Fruit fly (Drosophila melanogaster): ENCODE results near the gene Sgs7.

Gene Sgs7

DNA sequence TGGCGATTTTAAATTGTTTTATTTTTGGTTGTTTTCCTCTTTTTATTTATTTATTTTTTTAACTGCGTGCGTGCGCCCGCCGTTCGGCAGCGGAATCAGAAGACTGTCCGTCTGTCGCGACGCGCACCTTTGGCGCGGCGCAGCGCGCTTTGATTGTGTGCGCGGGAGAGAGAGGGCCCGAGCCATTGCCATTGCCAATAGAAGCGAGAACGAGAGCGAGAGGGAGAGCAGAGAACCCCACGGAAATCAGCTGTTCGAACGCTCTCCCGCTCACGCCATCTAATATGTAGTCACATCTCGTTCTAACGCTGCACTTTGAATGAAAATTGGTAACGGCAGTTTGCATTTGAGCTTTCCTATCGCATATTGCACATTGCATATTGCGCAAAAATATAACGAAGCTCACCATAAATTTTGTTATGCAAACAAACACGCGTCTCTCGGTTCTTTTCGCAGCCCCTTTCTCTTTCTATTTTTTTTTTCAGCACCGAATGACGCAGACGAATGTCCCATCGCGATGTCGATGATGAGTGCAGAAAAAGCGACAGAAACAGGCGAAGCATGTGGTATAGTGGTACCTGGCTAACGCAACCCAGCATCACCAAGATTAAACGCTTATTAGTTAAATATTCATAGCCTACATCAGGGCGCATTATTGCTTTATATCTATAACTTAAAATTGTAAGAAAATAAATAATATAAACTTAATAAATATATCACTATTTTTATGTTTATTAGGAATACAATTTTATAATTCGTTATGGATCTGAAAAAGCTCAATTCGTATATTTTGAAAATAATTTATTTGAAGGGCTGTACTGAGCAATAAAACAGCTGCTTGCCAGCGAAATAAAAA is 25.0 kb downstream of the Sgs7 start (continued):
- TF ChIP-seq esn (GFP tag; optimal IDR thresholded peaks at IDR 0.05) (no peak), CG6792 (GFP tag; optimal IDR thresholded peaks at IDR 0.05) (no peak), Sox102F (GFP tag; optimal IDR thresholded peaks at IDR 0.05) (no peak), Sox15 (GFP tag; optimal IDR thresholded peaks at IDR 0.05) (no peak), Eip78C (GFP tag) (no peak), CG10631 (GFP tag; optimal IDR thresholded peaks at IDR 0.05) (no peak), CG3032 (tag; optimal IDR thresholded peaks at IDR 0.05) (no peak), CG8119 (GFP tag; IDR thresholded peaks at IDR 0.05) (peak; percentile 39; the same call in 2 of the 3 replicates), Gug (GFP tag; IDR thresholded peaks at IDR 0.05) (no peak), Ets21C (GFP tag; optimal IDR thresholded peaks at IDR 0.05) (no peak), CG6808 (GFP tag; optimal IDR thresholded peaks at IDR 0.05) (no peak), CG10669 (GFP tag; optimal IDR thresholded peaks at IDR 0.05) (no peak), CG8319 (GFP tag; optimal IDR thresholded peaks at IDR 0.05) (no peak), CG11294 (GFP tag; IDR thresholded peaks at IDR 0.05) (peak; percentile 57), fkh (GFP tag; optimal IDR thresholded peaks at IDR 0.05) (peak; percentile 18), dac (GFP tag; optimal IDR thresholded peaks at IDR 0.05) (no peak), CG6854 (GFP tag; optimal IDR thresholded peaks at IDR 0.05) (no peak)

DNA sequence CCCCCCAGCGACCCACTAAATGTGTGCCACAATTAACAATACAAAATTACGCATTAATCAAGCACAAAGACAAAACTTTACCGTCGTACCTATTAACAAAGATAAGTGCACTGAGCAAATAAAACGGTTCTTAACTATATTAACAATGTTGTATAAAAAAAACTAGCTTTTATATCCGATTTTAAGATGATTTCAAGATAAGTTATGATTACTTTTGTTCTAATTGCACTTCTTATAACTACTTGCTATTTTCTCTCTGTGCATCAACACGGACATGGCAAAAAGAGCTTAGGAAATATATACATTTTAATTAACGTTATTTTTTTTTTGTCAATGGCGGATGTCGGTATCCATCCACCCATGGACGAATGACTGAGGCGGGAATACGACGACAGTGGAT is 26.5 kb downstream of the Sgs7 start:
- peak; percentile 52 for TF ChIP-seq svp (GFP tag)
- TF ChIP-seq Hr4 (GFP tag; optimal IDR thresholded peaks at IDR 0.05), result peak; percentile 10
- peak; percentile 31 for TF ChIP-seq Sox102F (GFP tag; optimal IDR thresholded peaks at IDR 0.05)
- TF ChIP-seq Blimp-1 (GFP tag; optimal IDR thresholded peaks at IDR 0.05), result no peak
- peak; percentile 37 for TF ChIP-seq esn (GFP tag; optimal IDR thresholded peaks at IDR 0.05)
- no peak for TF ChIP-seq net (GFP tag; optimal IDR thresholded peaks at IDR 0.05)
- no peak for TF ChIP-seq Eip93F (GFP tag; optimal IDR thresholded peaks at IDR 0.05)
- TF ChIP-seq CG6792 (GFP tag; optimal IDR thresholded peaks at IDR 0.05), result peak; percentile 25
- TF ChIP-seq achi (GFP tag; optimal IDR thresholded peaks at IDR 0.05), result peak; percentile 3
- TF ChIP-seq Eip78C (GFP tag), result peak; percentile 70
- no peak for TF ChIP-seq CG6808 (GFP tag; optimal IDR thresholded peaks at IDR 0.05)
- TF ChIP-seq CG9139 (GFP tag; optimal IDR thresholded peaks at IDR 0.05), result no peak
- TF ChIP-seq CG3032 (tag; optimal IDR thresholded peaks at IDR 0.05), result no peak
- TF ChIP-seq Hr39 (GFP tag; optimal IDR thresholded peaks at IDR 0.05), result peak; percentile 34
- no peak for TF ChIP-seq CG6854 (GFP tag; optimal IDR thresholded peaks at IDR 0.05)
- TF ChIP-seq CG32006 (GFP tag; optimal IDR thresholded peaks at IDR 0.05), result peak; percentile 22
- no peak for TF ChIP-seq fkh (GFP tag; optimal IDR thresholded peaks at IDR 0.05)
- TF ChIP-seq Lpt (GFP tag; optimal IDR thresholded peaks at IDR 0.05), result no peak
- TF ChIP-seq CG8319 (GFP tag; optimal IDR thresholded peaks at IDR 0.05), result no peak
- TF ChIP-seq Ets21C (GFP tag; optimal IDR thresholded peaks at IDR 0.05), result peak; percentile 4
- peak; percentile 67 for TF ChIP-seq eg (GFP tag; IDR thresholded peaks at IDR 0.05)
- peak; percentile 44 for TF ChIP-seq CG3919 (GFP tag; optimal IDR thresholded peaks at IDR 0.05)
- TF ChIP-seq Ets96B (tag; optimal IDR thresholded peaks at IDR 0.05), result no peak
- no peak for TF ChIP-seq lz (GFP tag; optimal IDR thresholded peaks at IDR 0.05)
- no peak for TF ChIP-seq vri (GFP tag; optimal IDR thresholded peaks at IDR 0.05)
- no peak for TF ChIP-seq dac (GFP tag; optimal IDR thresholded peaks at IDR 0.05)
- TF ChIP-seq CG6276 (GFP tag; optimal IDR thresholded peaks at IDR 0.05), result no peak
- peak; percentile 33 for TF ChIP-seq OdsH (GFP tag; optimal IDR thresholded peaks at IDR 0.05)
- TF ChIP-seq fd59A (GFP tag; optimal IDR thresholded peaks at IDR 0.05), result no peak
- TF ChIP-seq CG10631 (GFP tag; optimal IDR thresholded peaks at IDR 0.05), result peak; percentile 3
- TF ChIP-seq CG11762 (GFP tag; optimal IDR thresholded peaks at IDR 0.05; ENCODE audit: insufficient read depth), result no peak
- TF ChIP-seq Smox (GFP tag; optimal IDR thresholded peaks at IDR 0.05), result peak; percentile 23
- TF ChIP-seq Gug (GFP tag; IDR thresholded peaks at IDR 0.05), result no peak
- TF ChIP-seq Hr38 (GFP tag; optimal IDR thresholded peaks at IDR 0.05), result no peak
- no peak for TF ChIP-seq CG8632 (GFP tag; optimal IDR thresholded peaks at IDR 0.05)
- no peak for TF ChIP-seq CG11294 (GFP tag; IDR thresholded peaks at IDR 0.05)
- TF ChIP-seq CG31627 (GFP tag; optimal IDR thresholded peaks at IDR 0.05), result peak; percentile 37
- peak; percentile 46 for TF ChIP-seq acj6 (GFP tag; optimal IDR thresholded peaks at IDR 0.05)
- TF ChIP-seq CG4318 (GFP tag; optimal IDR thresholded peaks at IDR 0.05), result no peak
- no peak for TF ChIP-seq CG1621 (tag; optimal IDR thresholded peaks at IDR 0.05)
- no peak for TF ChIP-seq ss (GFP tag; optimal IDR thresholded peaks at IDR 0.05)
- TF ChIP-seq fd85E (GFP tag; optimal IDR thresholded peaks at IDR 0.05), result no peak
- TF ChIP-seq Eip75B (GFP tag; optimal IDR thresholded peaks at IDR 0.05), result no peak
- TF ChIP-seq CG10669 (GFP tag; optimal IDR thresholded peaks at IDR 0.05), result no peak
